Fruit fly (Drosophila melanogaster) whole organism, embryonic: Measurements from ENCODE around the gene Gfat2.
A peak's percentile ranks its signal among the peaks of the same experiment; 100 is the strongest.

Experiments
- Awh ChIP-seq: fragments of 200-800 bp; sonication (Bioruptor generic); IDR thresholded peaks from 2 replicates; pipeline ENCODE4, ENCODE4 v1.3.6; 2022; ENCODE audit warnings: missing biosample characterization, missing genetic modification characterization
- CG10366 ChIP-seq: fragments of 200-800 bp; sonication (Bioruptor generic); IDR thresholded peaks from 2 replicates; pipeline ENCODE4 v1.3.6; 2022; ENCODE audit warnings: missing biosample characterization, missing genetic modification characterization
- CG11456 ChIP-seq: fragments of 200-800 bp; sonication (Bioruptor generic); IDR thresholded peaks from 3 replicates; pipeline ENCODE4 v1.3.6; 2022; ENCODE audit warnings: missing biosample characterization, missing genetic modification characterization
- CG11504 ChIP-seq: fragments of 200-800 bp; sonication (Bioruptor generic); optimal IDR thresholded peaks from 3 replicates; lab custom pipeline; 2019; ENCODE audit warnings: missing biosample characterization, mild to moderate bottlenecking, missing genetic modification characterization, moderate library complexity
- CG1233 ChIP-seq: fragments of 200-800 bp; sonication (Bioruptor generic); optimal IDR thresholded peaks from 4 replicates; lab custom pipeline; 2018; ENCODE audit warnings: missing biosample characterization, mild to moderate bottlenecking, missing genetic modification characterization
- CG12769 ChIP-seq: fragments of 200-800 bp; sonication (Bioruptor generic); optimal IDR thresholded peaks from 2 replicates; lab custom pipeline; 2019; ENCODE audit warnings: missing biosample characterization, mild to moderate bottlenecking, missing genetic modification characterization, moderate library complexity
- CG14014 ChIP-seq: fragments of 200-800 bp; sonication (Bioruptor generic); IDR thresholded peaks from 2 replicates; pipeline ENCODE4 v1.3.6; 2022; ENCODE audit warnings: missing biosample characterization, missing genetic modification characterization
- CG14050 ChIP-seq: fragments of 200-800 bp; sonication (Bioruptor generic); IDR thresholded peaks from 3 replicates; pipeline ENCODE4 v1.3.6; 2022; ENCODE audit warnings: missing biosample characterization, missing genetic modification characterization
- CG15479 ChIP-seq: fragments of 200-800 bp; sonication (Bioruptor generic); optimal IDR thresholded peaks from 3 replicates; lab custom pipeline; 2019; ENCODE audit warnings: missing biosample characterization, mild to moderate bottlenecking, missing genetic modification characterization, moderate library complexity
- CG16815 ChIP-seq: fragments of 200-800 bp; sonication (Bioruptor generic); optimal IDR thresholded peaks from 3 replicates; lab custom pipeline; 2017; ENCODE audit warnings: missing biosample characterization, mild to moderate bottlenecking, missing genetic modification characterization
- CG18011 ChIP-seq: fragments of 200-800 bp; sonication (Bioruptor generic); optimal IDR thresholded peaks from 2 replicates; lab custom pipeline; 2017; ENCODE audit warnings: missing biosample characterization, missing genetic modification characterization, mild to moderate bottlenecking, moderate library complexity, missing genotype
- CG18262 ChIP-seq: fragments of 200-800 bp; optimal IDR thresholded peaks from 3 replicates; lab custom pipeline; 2019; ENCODE audit warnings: missing biosample characterization, mild to moderate bottlenecking, missing genetic modification characterization, moderate library complexity
- CG18476 ChIP-seq: fragments of 200-800 bp; sonication (Bioruptor generic); optimal IDR thresholded peaks from 2 replicates; lab custom pipeline; 2016; ENCODE audit warnings: missing biosample characterization, mild to moderate bottlenecking, missing genetic modification characterization
- CG2116 ChIP-seq: fragments of 200-800 bp; sonication (Bioruptor generic); optimal IDR thresholded peaks from 3 replicates; lab custom pipeline; 2018; ENCODE audit warnings: missing biosample characterization, mild to moderate bottlenecking, missing genetic modification characterization
- CG2678 ChIP-seq: fragments of 200-800 bp; sonication (Bioruptor generic); optimal IDR thresholded peaks from 3 replicates; lab custom pipeline; 2019; ENCODE audit warnings: missing biosample characterization, mild to moderate bottlenecking, missing genetic modification characterization, moderate library complexity
- CG30431 ChIP-seq: fragments of 200-800 bp; sonication (Bioruptor generic); optimal IDR thresholded peaks from 2 replicates; lab custom pipeline; 2017; ENCODE audit warnings: missing biosample characterization, missing genetic modification characterization
- CG4360 ChIP-seq: fragments of 200-800 bp; sonication (Bioruptor generic); IDR thresholded peaks from 2 replicates; pipeline ENCODE4 v1.3.6; 2022; ENCODE audit warnings: missing biosample characterization, missing genetic modification characterization
- CG43689 ChIP-seq: fragments of 200-800 bp; sonication (Bioruptor generic); IDR thresholded peaks from 2 replicates; pipeline ENCODE4 v1.3.6; 2022; ENCODE audit warnings: missing biosample characterization, missing genetic modification characterization
- CG6272 ChIP-seq: fragments of 200-800 bp; sonication (Bioruptor generic); IDR thresholded peaks from 2 replicates; pipeline ENCODE4 v1.3.6; 2022; ENCODE audit warnings: missing biosample characterization, missing genetic modification characterization
- CG7271 ChIP-seq: fragments of 200-800 bp; sonication (Bioruptor generic); optimal IDR thresholded peaks from 2 replicates; lab custom pipeline; 2018; ENCODE audit warnings: missing biosample characterization, mild to moderate bottlenecking, missing genetic modification characterization, moderate library complexity
- CG7372 ChIP-seq: fragments of 200-800 bp; sonication (Bioruptor generic); IDR thresholded peaks from 2 replicates; pipeline ENCODE4 v1.3.6; 2022; ENCODE audit warnings: missing biosample characterization, missing genetic modification characterization
- CG7745 ChIP-seq: fragments of 200-800 bp; sonication (Bioruptor generic); optimal IDR thresholded peaks from 2 replicates; lab custom pipeline; 2018; ENCODE audit warnings: missing biosample characterization, mild to moderate bottlenecking, missing genetic modification characterization, moderate library complexity
- CG9817 ChIP-seq: fragments of 200-800 bp; sonication (Bioruptor generic); optimal IDR thresholded peaks from 2 replicates; lab custom pipeline; 2018; ENCODE audit warnings: missing biosample characterization, mild to moderate bottlenecking, missing genetic modification characterization, moderate library complexity
- CG9876 ChIP-seq: fragments of 200-800 bp; sonication (Bioruptor generic); optimal IDR thresholded peaks from 2 replicates; lab custom pipeline; 2016; ENCODE audit warnings: missing biosample characterization, missing genetic modification characterization
- CHES-1-like ChIP-seq: fragments of 200-800 bp; sonication (Bioruptor generic); optimal IDR thresholded peaks from 2 replicates; lab custom pipeline; 2016; ENCODE audit warnings: missing biosample characterization, missing genetic modification characterization
- ERR ChIP-seq: fragments of 200-800 bp; sonication (Bioruptor generic); optimal IDR thresholded peaks from 2 replicates; lab custom pipeline; 2016; ENCODE audit warnings: missing biosample characterization, missing genetic modification characterization
- Hmr ChIP-seq: fragments of 200-800 bp; sonication (Bioruptor generic); optimal IDR thresholded peaks from 3 replicates; lab custom pipeline; 2017; ENCODE audit warnings: mild to moderate bottlenecking, missing biosample characterization, missing genetic modification reagents, missing genetic modification characterization
- Hr39 ChIP-seq: fragments of >200 bp; optimal IDR thresholded peaks from 2 replicates; lab custom pipeline; 2017
- Nf-YB ChIP-seq: fragments of 200-800 bp; sonication (Bioruptor generic); optimal IDR thresholded peaks from 3 replicates; lab custom pipeline; 2019; ENCODE audit warnings: missing biosample characterization, mild to moderate bottlenecking, missing genetic modification characterization, moderate library complexity
- Oaz ChIP-seq: fragments of 200-800 bp; sonication (Bioruptor generic); IDR thresholded peaks from 2 replicates; pipeline ENCODE4 v1.3.6; 2022; ENCODE audit warnings: missing biosample characterization, missing genetic modification characterization
- Pdp1 ChIP-seq, 2 experiments: fragments of 200-800 bp; sonication (Bioruptor generic); optimal IDR thresholded peaks; 3 replicates each; lab custom pipeline; 2016; ENCODE audit warnings: missing biosample characterization in 2 of 2, missing genetic modification characterization in 2 of 2, mild to moderate bottlenecking in 1 of 2, moderate library complexity in 1 of 2
- Ptx1 ChIP-seq: fragments of 200-800 bp; sonication (Bioruptor generic); IDR thresholded peaks from 2 replicates; pipeline ENCODE4 v1.3.6; 2022; ENCODE audit warnings: missing biosample characterization, missing genetic modification characterization
- Rfx ChIP-seq: fragments of 200-800 bp; sonication (Bioruptor generic); IDR thresholded peaks from 2 replicates; pipeline ENCODE4 v1.3.6; 2022; ENCODE audit warnings: missing biosample characterization, missing genetic modification characterization
- Side ChIP-seq: fragments of 200-800 bp; sonication (Bioruptor generic); optimal IDR thresholded peaks from 2 replicates; lab custom pipeline; 2016; ENCODE audit warnings: missing biosample characterization, missing genetic modification characterization
- Taf1 ChIP-seq: fragments of 200-800 bp; sonication (Bioruptor generic); IDR thresholded peaks from 2 replicates; pipeline ENCODE4 v1.3.6; 2022; ENCODE audit warnings: missing biosample characterization, missing genetic modification characterization
- croc ChIP-seq: fragments of 200-800 bp; sonication (Bioruptor generic); conservative IDR thresholded peaks from 3 replicates; pipeline ENCODE4 v1.3.6; 2022; ENCODE audit warnings: missing biosample characterization, missing genetic modification characterization
- crol ChIP-seq: fragments of 200-800 bp; sonication (Bioruptor generic); IDR thresholded peaks from 2 replicates; pipeline ENCODE4 v1.3.6; 2022; ENCODE audit warnings: missing biosample characterization, missing genetic modification characterization
- dm ChIP-seq: fragments of 200-800 bp; sonication (Bioruptor generic); optimal IDR thresholded peaks from 3 replicates; lab custom pipeline; 2016; ENCODE audit warnings: missing biosample characterization, missing genetic modification characterization
- eyg ChIP-seq: fragments of 200-800 bp; sonication (Bioruptor generic); optimal IDR thresholded peaks from 3 replicates; lab custom pipeline; 2016; ENCODE audit warnings: missing biosample characterization, missing genetic modification characterization
- grn ChIP-seq: fragments of 200-800 bp; sonication (Bioruptor generic); optimal IDR thresholded peaks from 3 replicates; lab custom pipeline; 2017; ENCODE audit warnings: missing biosample characterization, missing genetic modification characterization
- kni ChIP-seq: fragments of 200-800 bp; sonication (Bioruptor generic); optimal IDR thresholded peaks from 3 replicates; lab custom pipeline; 2017; ENCODE audit warnings: mild to moderate bottlenecking, missing biosample characterization, missing genetic modification reagents, missing genetic modification characterization
- mam ChIP-seq: fragments of 200-800 bp; sonication (Bioruptor generic); optimal IDR thresholded peaks from 3 replicates; lab custom pipeline; 2016; ENCODE audit warnings: missing biosample characterization, missing genetic modification characterization
- mirr ChIP-seq: fragments of 200-800 bp; sonication (Bioruptor generic); optimal IDR thresholded peaks from 3 replicates; lab custom pipeline; 2018; ENCODE audit warnings: missing biosample characterization, mild to moderate bottlenecking, missing genetic modification characterization
- nom ChIP-seq: fragments of 200-800 bp; sonication (Bioruptor generic); optimal IDR thresholded peaks from 2 replicates; lab custom pipeline; 2017; ENCODE audit warnings: missing biosample characterization, missing genetic modification characterization, mild to moderate bottlenecking, moderate library complexity, missing genetic modification reagents
- pros ChIP-seq: fragments of 200-800 bp; sonication (Bioruptor generic); optimal IDR thresholded peaks from 3 replicates; lab custom pipeline; 2019; ENCODE audit warnings: missing biosample characterization, mild to moderate bottlenecking, missing genetic modification characterization, moderate library complexity
- psq ChIP-seq: fragments of 200-800 bp; sonication (Bioruptor generic); optimal IDR thresholded peaks from 2 replicates; lab custom pipeline; 2017; ENCODE audit warnings: missing biosample characterization, missing genetic modification characterization
- salm ChIP-seq: fragments of 200-800 bp; sonication (Bioruptor generic); optimal IDR thresholded peaks from 2 replicates; lab custom pipeline; 2018; ENCODE audit warnings: missing biosample characterization, mild to moderate bottlenecking, missing genetic modification characterization
- sens ChIP-seq: fragments of 200-800 bp; sonication (Bioruptor generic); peaks from one replicate; lab custom pipeline; 2016; ENCODE audit warnings: missing biosample characterization, missing genetic modification characterization
- tx ChIP-seq: fragments of 200-800 bp; sonication (Bioruptor generic); optimal IDR thresholded peaks from 2 replicates; lab custom pipeline; 2016; ENCODE audit warnings: missing biosample characterization, missing genetic modification characterization
- unc-4 ChIP-seq: fragments of 200-800 bp; sonication (Bioruptor generic); IDR thresholded peaks from 2 replicates; pipeline ENCODE4 v1.3.6; 2022; ENCODE audit warnings: missing biosample characterization, missing genetic modification characterization; ENCODE audit not compliant: partially characterized antibody
- zfh1 ChIP-seq: fragments of 200-800 bp; sonication (Bioruptor generic); IDR thresholded peaks from 3 replicates; pipeline ENCODE4 v1.3.6; 2022; ENCODE audit warnings: missing biosample characterization, missing genetic modification characterization

Gene Gfat2

DNA sequence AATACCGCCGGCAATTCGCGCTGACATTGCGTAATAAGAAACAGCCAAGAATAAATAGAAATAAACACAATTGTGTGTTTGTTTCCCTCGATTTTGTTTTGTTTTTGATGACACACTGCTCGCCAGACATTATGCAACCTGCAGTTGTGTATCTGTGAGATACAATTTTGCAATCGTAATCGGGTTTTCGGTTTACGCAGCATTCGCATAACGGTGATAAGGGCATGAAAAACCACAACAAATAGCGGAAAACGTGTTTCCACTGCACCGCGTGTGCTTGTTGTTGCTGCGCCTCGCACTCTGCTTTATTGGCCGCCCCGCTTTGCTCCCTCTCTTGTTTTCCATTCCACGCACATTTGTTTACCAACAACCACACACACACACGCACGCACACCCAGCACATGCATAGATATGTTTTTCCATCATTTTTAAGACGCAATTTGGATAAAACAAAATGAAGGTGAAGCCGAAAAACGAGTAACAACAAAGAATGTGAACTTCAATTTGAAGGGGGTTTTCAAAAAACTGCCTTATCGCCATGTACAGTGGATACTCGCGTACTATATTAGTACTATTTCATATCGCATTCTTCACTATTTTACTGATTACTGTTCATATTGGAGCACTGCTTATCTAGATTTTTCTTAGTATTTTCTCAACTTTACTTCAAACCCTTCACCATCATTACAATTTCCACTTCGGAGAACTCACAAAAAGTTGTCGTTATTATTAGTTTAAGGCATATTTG is 6.7 kb downstream of the Gfat2 start (continued):
- TF ChIP-seq CG14014 (GFP tag; lab: Robert Waterston, UW) (no peak), CG10366 (GFP tag; lab: Robert Waterston, UW) (no peak), CG30431 (no peak), CG18262 (tag; lab: Kevin White, UChicago) (no peak), psq (GFP tag; lab: Kevin White, UChicago) (peak; percentile 94), Pdp1 (GFP tag; optimal IDR thresholded peaks at IDR 0.05; lab: Kevin White, UChicago) (peak in 1 of 2 experiments; percentile 98), CHES-1-like (GFP tag; lab: Kevin White, UChicago) (no peak), CG9876 (GFP tag; lab: Kevin White, UChicago) (no peak), CG6272 (GFP tag; lab: Robert Waterston, UW) (no peak), Awh (GFP tag; lab: Robert Waterston, UW) (no peak), CG7745 (tag; lab: Kevin White, UChicago) (no peak), Side (GFP tag; lab: Kevin White, UChicago) (no peak), CG2116 (GFP tag; lab: Kevin White, UChicago) (no peak), sens (GFP tag; lab: Kevin White, UChicago) (peak; percentile 51), Taf1 (GFP tag; lab: Robert Waterston, UW) (no peak), nom (no peak), dm (GFP tag; lab: Kevin White, UChicago) (peak; percentile 3), mam (GFP tag; lab: Kevin White, UChicago) (no peak), CG2678 (tag; lab: Kevin White, UChicago) (peak; percentile 26), Rfx (GFP tag; lab: Robert Waterston, UW) (0 out of 2 replicates have a peak, but pooled peaks have one; percentile 31), CG11504 (peak; percentile 16), CG7372 (no peak), grn (GFP tag; lab: Kevin White, UChicago) (peak; percentile 18), CG4360 (peak; percentile 79), CG9817 (no peak), eyg (GFP tag; lab: Kevin White, UChicago) (no peak), Hmr (GFP tag; lab: Kevin White, UChicago) (peak; percentile 17), salm (tag; lab: Kevin White, UChicago) (no peak), mirr (peak; percentile 47), Oaz (GFP tag; lab: Robert Waterston, UW) (no peak), ERR (GFP tag; lab: Kevin White, UChicago) (no peak), CG14050 (no peak), CG1233 (no peak), Nf-YB (GFP tag; lab: Kevin White, UChicago) (no peak), CG43689 (no peak), pros (GFP tag; lab: Kevin White, UChicago) (peak; percentile 6), CG18476 (no peak), CG18011 (GFP tag; lab: Kevin White, UChicago) (no peak), CG16815 (GFP tag; lab: Kevin White, UChicago) (no peak), crol (peak; percentile 44; the same call in 1 of the 2 replicates), unc-4 (GFP tag; lab: Robert Waterston, UW) (no peak), Hr39 (lab: Kevin White, UChicago) (no peak), CG12769 (peak; percentile 49), CG15479 (GFP tag; lab: Kevin White, UChicago) (peak; percentile 83), tx (no peak), croc (GFP tag; lab: Robert Waterston, UW) (no peak), CG11456 (GFP tag; lab: Robert Waterston, UW) (no peak), kni (GFP tag; lab: Kevin White, UChicago) (peak; percentile 37), zfh1 (GFP tag; lab: Robert Waterston, UW) (no peak), Ptx1 (GFP tag; lab: Robert Waterston, UW) (no peak), CG7271 (tag; lab: Kevin White, UChicago) (no peak)
